Fruit fly (Drosophila melanogaster) Kc167 (cell line): ENCODE results near the gene Tcs5.

Experiments used
- Myc ChIP-seq: fragments of >200 bp; optimal IDR thresholded peaks from 2 replicates; lab custom pipeline; 2017; ENCODE audit warnings: missing external identifiers
- Sin3A ChIP-seq: fragments of >200 bp; optimal IDR thresholded peaks from 2 replicates; lab custom pipeline; 2018; ENCODE audit warnings: missing external identifiers
- h ChIP-seq: fragments of >200 bp; optimal IDR thresholded peaks from 3 replicates; lab custom pipeline; 2018; ENCODE audit warnings: missing external identifiers
- insv ChIP-seq: fragments of >200 bp; optimal IDR thresholded peaks from 3 replicates; lab custom pipeline; 2018; ENCODE audit warnings: missing external identifiers
- psq ChIP-seq: fragments of >200 bp; optimal IDR thresholded peaks from 2 replicates; lab custom pipeline; 2017; ENCODE audit warnings: missing external identifiers
- ttk ChIP-seq: sonication (Bioruptor generic); optimal IDR thresholded peaks from 2 replicates; lab custom pipeline; 2017; ENCODE audit warnings: missing external identifiers

Tcs5 gene

dm6 chr3L:5139312-5139711 lies at the start of gene Tcs5, which contains the start of gene CHMP2B:
Gene Tcs5 (minus strand): TSS chr3L:5139395.
Gene CHMP2B (plus strand): TSS chr3L:5139619.
- TF ChIP-seq h (lab: Kevin White, UChicago) = no peak
- no peak for TF ChIP-seq insv (lab: Kevin White, UChicago)
- TF ChIP-seq psq = no peak
- TF ChIP-seq Myc = no peak
- no peak for TF ChIP-seq Sin3A (lab: Kevin White, UChicago)

- TF ChIP-seq insv (lab: Kevin White, UChicago) (no peak), h (lab: Kevin White, UChicago) (no peak), Myc (no peak), psq (no peak), ttk (lab: Kevin White, UChicago) (no peak), Sin3A (lab: Kevin White, UChicago) (no peak)
Measured at dm6 chr3L:5188402-5188801, 49.2 kb upstream of the Tcs5 start.

- TF ChIP-seq psq (no peak), Myc (no peak), Sin3A (lab: Kevin White, UChicago) (no peak), insv (lab: Kevin White, UChicago) (no peak), ttk (lab: Kevin White, UChicago) (no peak), h (lab: Kevin White, UChicago) (no peak)
Measured at dm6 chr3L:5187572-5187934, 48.4 kb upstream of the Tcs5 start.

dm6 chr3L:5186807-5187571 lies 47.8 kb upstream of the Tcs5 start:
- TF ChIP-seq Sin3A (lab: Kevin White, UChicago) (no peak), ttk (lab: Kevin White, UChicago) (no peak)

- TF ChIP-seq Myc (no peak), Sin3A (lab: Kevin White, UChicago) (no peak), h (lab: Kevin White, UChicago) (no peak), insv (lab: Kevin White, UChicago) (no peak), ttk (lab: Kevin White, UChicago) (no peak), psq (no peak)
Measured at dm6 chr3L:5184860-5185639, 45.9 kb upstream of the Tcs5 start.

dm6 chr3L:5184502-5184859 lies 45.3 kb upstream of the Tcs5 start:
- TF ChIP-seq psq (peak; percentile 87), ttk (lab: Kevin White, UChicago) (no peak), insv (lab: Kevin White, UChicago) (no peak)

- TF ChIP-seq Sin3A (lab: Kevin White, UChicago) (no peak), Myc (no peak), insv (lab: Kevin White, UChicago) (no peak)
Measured at dm6 chr3L:5183662-5184061, 44.5 kb upstream of the Tcs5 start.

- TF ChIP-seq psq (no peak), insv (lab: Kevin White, UChicago) (no peak), Sin3A (lab: Kevin White, UChicago) (no peak), h (lab: Kevin White, UChicago) (no peak), ttk (lab: Kevin White, UChicago) (no peak), Myc (no peak)
Measured at dm6 chr3L:5182994-5183566, 43.9 kb upstream of the Tcs5 start.

- TF ChIP-seq ttk (lab: Kevin White, UChicago) (no peak), h (lab: Kevin White, UChicago) (no peak), Sin3A (lab: Kevin White, UChicago) (no peak)
Measured at dm6 chr3L:5182255-5182993, 43.2 kb upstream of the Tcs5 start.

- TF ChIP-seq ttk (lab: Kevin White, UChicago) (no peak), psq (no peak), Myc (no peak), h (lab: Kevin White, UChicago) (no peak), insv (lab: Kevin White, UChicago) (no peak), Sin3A (lab: Kevin White, UChicago) (no peak)
Measured at dm6 chr3L:5180968-5181612, 41.9 kb upstream of the Tcs5 start.

- no peak for TF ChIP-seq psq
- no peak for TF ChIP-seq Sin3A (lab: Kevin White, UChicago)
- TF ChIP-seq Myc = no peak
- no peak for TF ChIP-seq h (lab: Kevin White, UChicago)
- no peak for TF ChIP-seq ttk (lab: Kevin White, UChicago)
- TF ChIP-seq insv (lab: Kevin White, UChicago) = no peak
Measured at dm6 chr3L:5180179-5180578, 41.0 kb upstream of the Tcs5 start.
